Worm (Caenorhabditis elegans): Measurements from ENCODE around the gene scc-1.

DNA sequence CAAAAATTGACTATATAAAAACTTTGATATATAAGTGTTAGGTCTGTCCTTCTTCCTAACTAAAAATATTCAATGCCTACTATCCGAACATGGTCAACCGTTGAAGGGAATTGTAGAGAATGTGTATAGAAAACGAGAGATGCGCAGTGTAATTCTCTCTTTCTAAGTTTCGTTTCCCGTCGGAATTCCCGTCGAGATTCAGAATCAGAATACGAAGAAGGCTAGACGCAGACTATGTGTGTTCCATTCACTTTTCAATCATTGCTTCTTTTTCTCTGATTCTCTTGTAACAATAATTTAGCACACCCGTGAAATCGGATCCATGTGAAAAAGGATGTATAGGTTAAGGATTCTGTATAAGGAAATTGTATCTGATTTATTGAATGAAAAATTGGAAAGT is 36.0 kb downstream of the scc-1 start:
- TF ChIP-seq him-1 (tag; optimal IDR thresholded peaks at IDR 0.05): no peak
- TF ChIP-seq dao-5 (tag; optimal IDR thresholded peaks at IDR 0.05): no peak
